Worm (Caenorhabditis elegans): ENCODE measurements around the gene sek-6.

The sek-6 gene

ce11 chrX:10026347-10026746 is 4.6 kb upstream of the sek-6 start (continued):
- TF ChIP-seq zfp-2 (tag; optimal IDR thresholded peaks at IDR 0.05): no peak
- TF ChIP-seq mxl-2 (GFP tag; conservative IDR thresholded peaks at IDR 0.05): no peak
- no peak for TF ChIP-seq ceh-62 (tag; optimal IDR thresholded peaks at IDR 0.05)
- peak; percentile 29 for TF ChIP-seq nhr-11 (tag; optimal IDR thresholded peaks at IDR 0.05)
- TF ChIP-seq lsy-2 (tag; optimal IDR thresholded peaks at IDR 0.05): peak in 1 of 2 experiments; percentile 39
- 0 out of 2 replicates have a peak, but pooled peaks have one; percentile 14 for TF ChIP-seq tra-1 (GFP tag; IDR thresholded peaks at IDR 0.05)
- TF ChIP-seq nhr-25 (tag; optimal IDR thresholded peaks at IDR 0.05; ENCODE audit: borderline replicate concordance, insufficient read depth): no peak
- TF ChIP-seq rbr-2 (tag; optimal IDR thresholded peaks at IDR 0.05): peak; percentile 44
- TF ChIP-seq Y5F2A.4 (GFP tag; optimal IDR thresholded peaks at IDR 0.05): no peak
- TF ChIP-seq spr-3 (GFP tag; optimal IDR thresholded peaks at IDR 0.05): no peak
- TF ChIP-seq T20F7.1 (GFP tag; optimal IDR thresholded peaks at IDR 0.05): no peak
- TF ChIP-seq cey-2 (tag; optimal IDR thresholded peaks at IDR 0.05; ENCODE audit: borderline replicate concordance, insufficient read depth): no peak
- no peak for TF ChIP-seq lin-38 (GFP tag; IDR thresholded peaks at IDR 0.05)
- TF ChIP-seq zip-11 (GFP tag; IDR thresholded peaks at IDR 0.05): no peak
- TF ChIP-seq ces-1 (GFP tag; optimal IDR thresholded peaks at IDR 0.05): no peak
- TF ChIP-seq aha-1 (tag): peak; percentile 54
- no peak for TF ChIP-seq nhr-42 (GFP tag; IDR thresholded peaks at IDR 0.05)
- no peak for TF ChIP-seq skn-1 (tag; optimal IDR thresholded peaks at IDR 0.05)
- no peak for TF ChIP-seq ztf-7 (tag; optimal IDR thresholded peaks at IDR 0.05)
- peak; percentile 36 for TF ChIP-seq fkh-10 (GFP tag; optimal IDR thresholded peaks at IDR 0.05)
- no peak for TF ChIP-seq snpc-1.2 (GFP tag; IDR thresholded peaks at IDR 0.05)
- TF ChIP-seq ztf-11 (tag; optimal IDR thresholded peaks at IDR 0.05): no peak
- peak; percentile 10 for TF ChIP-seq dpl-1 (GFP tag; optimal IDR thresholded peaks at IDR 0.05)
- TF ChIP-seq dve-1 (tag; optimal IDR thresholded peaks at IDR 0.05; ENCODE audit: insufficient read depth): peak; percentile 66
- TF ChIP-seq hif-1 (tag; optimal IDR thresholded peaks at IDR 0.05): no peak
- no peak for TF ChIP-seq mdt-29 (GFP tag; IDR thresholded peaks at IDR 0.05)
- no peak for TF ChIP-seq nhr-48 (tag; optimal IDR thresholded peaks at IDR 0.05)
- peak; percentile 13 for TF ChIP-seq nhr-77 (tag; optimal IDR thresholded peaks at IDR 0.05)
- peak; percentile 53 for TF ChIP-seq mep-1 (tag; optimal IDR thresholded peaks at IDR 0.05)
- no peak for TF ChIP-seq egl-27 (tag; optimal IDR thresholded peaks at IDR 0.05)
- TF ChIP-seq madf-5 (GFP tag; IDR thresholded peaks at IDR 0.05): no peak

ce11 chrX:10027556-10027955 is 3.4 kb upstream of the sek-6 start, which contains the start of gene mkk-4:
Gene mkk-4, plus strand, starts transcription at chrX:10027856.
- no peak for TF ChIP-seq ceh-62 (tag; optimal IDR thresholded peaks at IDR 0.05)

ce11 chrX:10044473-10044872 is 13.5 kb downstream of the sek-6 start:
- no peak for TF ChIP-seq mxl-2 (GFP tag; conservative IDR thresholded peaks at IDR 0.05)
- TF ChIP-seq aha-1 (tag): peak; percentile 94
- TF ChIP-seq nhr-48 (tag; optimal IDR thresholded peaks at IDR 0.05): no peak

ce11 chrX:10047325-10047724 is 16.4 kb downstream of the sek-6 start, which contains the start of gene ZC374.2:
Gene ZC374.2, minus strand, starts transcription at chrX:10047425.
- TF ChIP-seq ztf-11 (tag; optimal IDR thresholded peaks at IDR 0.05) (no peak), lsy-2 (tag; optimal IDR thresholded peaks at IDR 0.05) (no peak), ama-1 (optimal IDR thresholded peaks at IDR 0.05) (no peak), egl-27 (tag; optimal IDR thresholded peaks at IDR 0.05) (no peak), mdl-1 (tag; optimal IDR thresholded peaks at IDR 0.05) (no peak)

ce11 chrX:10049160-10049559 is 18.2 kb downstream of the sek-6 start, which contains the start of gene gnrr-3:
Gene gnrr-3, plus strand, starts transcription at chrX:10049460.
- TF ChIP-seq tag-97 (GFP tag; IDR thresholded peaks at IDR 0.05) (no peak), dve-1 (tag; optimal IDR thresholded peaks at IDR 0.05; ENCODE audit: insufficient read depth) (no peak), gei-8 (GFP tag; optimal IDR thresholded peaks at IDR 0.05) (no peak), T20F7.1 (GFP tag; optimal IDR thresholded peaks at IDR 0.05) (no peak), lsy-2 (tag; optimal IDR thresholded peaks at IDR 0.05) (no peak), aha-1 (tag) (no peak), nhr-76 (tag; optimal IDR thresholded peaks at IDR 0.05) (no peak), zip-11 (GFP tag; IDR thresholded peaks at IDR 0.05) (no peak), nhr-48 (tag; optimal IDR thresholded peaks at IDR 0.05) (no peak), ztf-7 (tag; optimal IDR thresholded peaks at IDR 0.05) (no peak), daf-12 (tag; optimal IDR thresholded peaks at IDR 0.05) (no peak), zfp-3 (GFP tag; conservative IDR thresholded peaks at IDR 0.05) (no peak), T26A8.4 (GFP tag; IDR thresholded peaks at IDR 0.05) (no peak), mes-2 (tag; optimal IDR thresholded peaks at IDR 0.05; ENCODE audit: poor library complexity, severe bottlenecking) (no peak), cey-2 (tag; optimal IDR thresholded peaks at IDR 0.05; ENCODE audit: borderline replicate concordance, insufficient read depth) (no peak), skn-1 (tag; optimal IDR thresholded peaks at IDR 0.05) (no peak), php-3 (GFP tag; IDR thresholded peaks at IDR 0.05) (no peak), arid-1 (GFP tag; conservative IDR thresholded peaks at IDR 0.05) (no peak)

Measured in whole organism, L4 larva.